Worm (Caenorhabditis elegans) whole organism, L1 larva: ENCODE results near the gene ncr-2.

ENCODE experiments used
- C04F5.9 ChIP-seq: sonication (generic microtip); optimal IDR thresholded peaks from 2 replicates; lab custom pipeline; 2016; ENCODE audit warnings: missing genetic modification characterization, missing compliant biosample characterization
- C16A3.4 ChIP-seq: fragments of 150-350 bp; optimal IDR thresholded peaks from 2 replicates; lab custom pipeline; 2014; ENCODE audit warnings: missing biosample characterization, missing genetic modification characterization
- F16B12.6 ChIP-seq: fragments of 150-350 bp; optimal IDR thresholded peaks from 2 replicates; lab custom pipeline; 2014; ENCODE audit warnings: missing biosample characterization, missing genetic modification characterization
- alr-1 ChIP-seq: fragments of 200-800 bp; sonication (Bioruptor generic); optimal IDR thresholded peaks from 2 replicates; lab custom pipeline; 2018; ENCODE audit warnings: borderline replicate concordance, mild to moderate bottlenecking, missing genetic modification characterization, missing compliant biosample characterization
- ceh-63 ChIP-seq: fragments of 200-800 bp; sonication (Bioruptor generic); optimal IDR thresholded peaks from 2 replicates; lab custom pipeline; 2018; ENCODE audit warnings: mild to moderate bottlenecking, missing genetic modification characterization, missing compliant biosample characterization
- ceh-88 ChIP-seq: fragments of 200-800 bp; sonication (Bioruptor generic); IDR thresholded peaks from 2 replicates; pipeline ENCODE4 v1.3.6; 2022; ENCODE audit warnings: missing genetic modification characterization, missing compliant biosample characterization
- dpl-1 ChIP-seq, 3 experiments: fragments of 150-350 bp in 2 of 3; sonication (generic microtip) in 1 of 3; optimal IDR thresholded peaks; 2 replicates each; lab custom pipeline; 2014 to 2017; ENCODE audit warnings: missing biosample characterization in 3 of 3, missing genetic modification characterization in 3 of 3, missing genetic modification reagents in 3 of 3
- dsc-1 ChIP-seq: sonication (generic microtip); optimal IDR thresholded peaks from 2 replicates; lab custom pipeline; 2016; ENCODE audit warnings: mild to moderate bottlenecking, missing genetic modification characterization, missing compliant biosample characterization
- efl-3 ChIP-seq: fragments of 200-800 bp; sonication (Bioruptor generic); optimal IDR thresholded peaks from 2 replicates; lab custom pipeline; 2018; ENCODE audit warnings: mild to moderate bottlenecking, missing genetic modification characterization, missing compliant biosample characterization
- elt-2 ChIP-seq: sonication (generic microtip); optimal IDR thresholded peaks from 2 replicates; lab custom pipeline; 2016; ENCODE audit warnings: missing genetic modification characterization, mild to moderate bottlenecking, inconsistent platforms, missing compliant biosample characterization, missing genetic modification reagents
- elt-3 ChIP-seq, 6 experiments: fragments of 150-350 bp in 1 of 6; sonication (generic microtip); optimal IDR thresholded peaks; 2 replicates each; lab custom pipeline; 2017 to 2018; ENCODE audit warnings: missing biosample characterization in 6 of 6, missing genetic modification characterization in 6 of 6, inconsistent platforms in 1 of 6
- fkh-4 ChIP-seq: sonication (generic microtip); optimal IDR thresholded peaks from 2 replicates; lab custom pipeline; 2016; ENCODE audit warnings: missing compliant biosample characterization, missing genetic modification characterization, borderline replicate concordance
- fkh-8 ChIP-seq: sonication (generic microtip); optimal IDR thresholded peaks from 2 replicates; lab custom pipeline; 2016; ENCODE audit warnings: mild to moderate bottlenecking, missing genetic modification characterization, missing compliant biosample characterization
- fos-1 ChIP-seq: fragments of 150-350 bp; optimal IDR thresholded peaks from 2 replicates; lab custom pipeline; 2014; ENCODE audit warnings: missing biosample characterization, missing genetic modification characterization
- hlh-4 ChIP-seq: sonication (generic microtip); optimal IDR thresholded peaks from 2 replicates; lab custom pipeline; 2016; ENCODE audit warnings: mild to moderate bottlenecking, missing genetic modification characterization, missing compliant biosample characterization
- hpl-2 ChIP-seq: fragments of 150-350 bp; optimal IDR thresholded peaks from 2 replicates; lab custom pipeline; 2014; ENCODE audit warnings: missing biosample characterization, missing genetic modification reagents, missing genetic modification characterization
- isw-1 ChIP-seq: fragments of 200-800 bp; sonication (Bioruptor generic); IDR thresholded peaks from 2 replicates; pipeline ENCODE4 v1.3.6; 2022; ENCODE audit warnings: missing genetic modification characterization, missing compliant biosample characterization
- lin-14 ChIP-seq: fragments of 200-800 bp; sonication (Bioruptor generic); optimal IDR thresholded peaks from 2 replicates; lab custom pipeline; 2018; ENCODE audit warnings: mild to moderate bottlenecking, missing genetic modification characterization, moderate library complexity, missing compliant biosample characterization
- lin-39 ChIP-seq: fragments of 150-350 bp; optimal IDR thresholded peaks from 2 replicates; lab custom pipeline; 2014; ENCODE audit warnings: missing biosample characterization, missing genetic modification reagents, missing genetic modification characterization
- lsy-2 ChIP-seq, 2 experiments: fragments of 150-350 bp; optimal IDR thresholded peaks; 2 replicates each; lab custom pipeline; 2014; ENCODE audit warnings: missing biosample characterization in 2 of 2, missing genetic modification characterization in 2 of 2
- mab-9 ChIP-seq: fragments of 200-800 bp; sonication (Bioruptor generic); IDR thresholded peaks from 2 replicates; pipeline ENCODE4 v1.3.6; 2022; ENCODE audit warnings: missing genetic modification reagents, missing genetic modification characterization, missing compliant biosample characterization
- mdl-1 ChIP-seq, 2 experiments: fragments of 150-350 bp; optimal IDR thresholded peaks; 2 replicates each; lab custom pipeline; 2014 to 2017; ENCODE audit warnings: missing biosample characterization in 2 of 2, missing genetic modification characterization in 2 of 2, inconsistent platforms in 1 of 2
- nhr-11 ChIP-seq: fragments of 150-350 bp; optimal IDR thresholded peaks from 2 replicates; lab custom pipeline; 2014; ENCODE audit warnings: missing biosample characterization, missing genetic modification characterization
- nhr-12 ChIP-seq: sonication (generic microtip); optimal IDR thresholded peaks from 2 replicates; lab custom pipeline; 2017; ENCODE audit warnings: missing biosample characterization, missing genetic modification characterization
- nhr-237 ChIP-seq: fragments of 150-350 bp; optimal IDR thresholded peaks from 2 replicates; lab custom pipeline; 2014; ENCODE audit warnings: missing biosample characterization, missing genetic modification characterization
- nhr-28 ChIP-seq: fragments of 150-350 bp; optimal IDR thresholded peaks from 2 replicates; lab custom pipeline; 2014; ENCODE audit warnings: missing biosample characterization, missing genetic modification characterization
- nhr-76 ChIP-seq: sonication (generic microtip); optimal IDR thresholded peaks from 2 replicates; lab custom pipeline; 2017; ENCODE audit warnings: missing biosample characterization, missing genetic modification characterization
- nhr-77 ChIP-seq: fragments of 150-350 bp; optimal IDR thresholded peaks from 2 replicates; lab custom pipeline; 2014; ENCODE audit warnings: missing biosample characterization, missing genetic modification characterization
- nhr-85 ChIP-seq: sonication (generic microtip); peaks from one replicate; lab custom pipeline; 2016; ENCODE audit warnings: missing genetic modification characterization, inconsistent platforms, missing compliant biosample characterization
- nhr-90 ChIP-seq: sonication (generic microtip); optimal IDR thresholded peaks from 2 replicates; lab custom pipeline; 2016; ENCODE audit warnings: mild to moderate bottlenecking, missing genetic modification characterization, missing compliant biosample characterization; ENCODE audit not compliant: poor library complexity
- pag-3 ChIP-seq: sonication (generic microtip); optimal IDR thresholded peaks from 2 replicates; lab custom pipeline; 2017; ENCODE audit warnings: missing genetic modification characterization, mild to moderate bottlenecking, missing compliant biosample characterization, antibody characterized with exemption, borderline replicate concordance; ENCODE audit not compliant: insufficient read depth
- pax-3 ChIP-seq: fragments of 200-800 bp; sonication (Bioruptor generic); optimal IDR thresholded peaks from 2 replicates; lab custom pipeline; 2018; ENCODE audit warnings: mild to moderate bottlenecking, missing genetic modification characterization, moderate library complexity, missing compliant biosample characterization
- rnt-1 ChIP-seq: sonication (generic microtip); optimal IDR thresholded peaks from 2 replicates; lab custom pipeline; 2016; ENCODE audit warnings: mild to moderate bottlenecking, missing genetic modification characterization, moderate library complexity, missing compliant biosample characterization
- skn-1 ChIP-seq: fragments of 150-350 bp; optimal IDR thresholded peaks from 2 replicates; lab custom pipeline; 2014; ENCODE audit warnings: missing biosample characterization, missing genetic modification characterization
- snu-23 ChIP-seq: sonication (generic microtip); optimal IDR thresholded peaks from 2 replicates; lab custom pipeline; 2016; ENCODE audit warnings: missing genetic modification characterization, missing compliant biosample characterization
- sptf-1 ChIP-seq: fragments of 150-350 bp; optimal IDR thresholded peaks from 2 replicates; lab custom pipeline; 2014; ENCODE audit warnings: missing biosample characterization, missing genetic modification characterization
- swsn-7 ChIP-seq: sonication (generic microtip); optimal IDR thresholded peaks from 2 replicates; lab custom pipeline; 2016; ENCODE audit warnings: missing genetic modification characterization, missing compliant biosample characterization
- tbx-2 ChIP-seq: sonication (generic microtip); optimal IDR thresholded peaks from 2 replicates; lab custom pipeline; 2016; ENCODE audit warnings: missing genetic modification characterization, missing compliant biosample characterization
- unc-130 ChIP-seq: fragments of 150-350 bp; optimal IDR thresholded peaks from 2 replicates; lab custom pipeline; 2017; ENCODE audit warnings: missing biosample characterization, missing genetic modification characterization, inconsistent platforms
- unc-30 ChIP-seq: sonication (generic microtip); optimal IDR thresholded peaks from 2 replicates; lab custom pipeline; 2017; ENCODE audit warnings: missing biosample characterization, missing genetic modification characterization
- vab-15 ChIP-seq: sonication (generic microtip); optimal IDR thresholded peaks from 2 replicates; lab custom pipeline; 2017; ENCODE audit warnings: missing genotype, mild to moderate bottlenecking, missing genetic modification characterization, missing compliant biosample characterization
- xbp-1 ChIP-seq: sonication (generic microtip); optimal IDR thresholded peaks from 2 replicates; lab custom pipeline; 2016; ENCODE audit warnings: missing genetic modification characterization, missing compliant biosample characterization
- zag-1 ChIP-seq: fragments of 150-350 bp; optimal IDR thresholded peaks from 2 replicates; lab custom pipeline; 2014; ENCODE audit warnings: missing biosample characterization, missing genetic modification characterization
- zip-4 ChIP-seq: fragments of 200-800 bp; sonication (Bioruptor generic); optimal IDR thresholded peaks from 2 replicates; lab custom pipeline; 2018; ENCODE audit warnings: mild to moderate bottlenecking, missing genetic modification characterization, moderate library complexity, missing compliant biosample characterization
- ztf-4 ChIP-seq: fragments of 150-350 bp; optimal IDR thresholded peaks from 2 replicates; lab custom pipeline; 2014; ENCODE audit warnings: missing biosample characterization, missing genetic modification characterization

ncr-2 gene

DNA sequence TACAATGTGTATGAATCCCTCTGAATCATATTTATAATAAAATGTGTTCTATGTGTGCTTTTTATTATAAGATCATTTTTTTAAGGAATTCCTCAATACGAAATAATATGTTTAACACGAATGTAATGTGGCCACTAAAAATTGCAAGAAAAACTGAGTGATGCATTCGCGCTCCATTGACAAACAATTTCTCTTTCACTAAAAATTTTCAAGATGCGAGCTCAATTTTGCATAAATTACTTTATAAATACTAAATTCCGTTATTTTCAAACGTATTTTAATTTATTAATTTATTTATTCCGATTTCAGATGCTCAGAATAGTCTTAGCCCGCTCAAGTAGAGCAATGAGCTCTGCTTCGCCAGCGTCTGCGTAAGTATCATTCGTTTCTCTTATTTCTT, 7.6 kb downstream of the ncr-2 start, which contains the start of gene mrps-9 (continued):
- TF ChIP-seq nhr-11 (tag; lab: Kevin White, UChicago) (no peak), dpl-1 (GFP tag; optimal IDR thresholded peaks at IDR 0.05; lab: Kevin White, UChicago) (peak; percentile 11 to 64 (median 37)), fkh-8 (tag; lab: Kevin White, UChicago) (no peak), nhr-28 (no peak), nhr-76 (tag; lab: Kevin White, UChicago) (no peak), zip-4 (GFP tag; lab: Kevin White, UChicago) (no peak), hpl-2 (GFP tag; lab: Kevin White, UChicago) (no peak), unc-30 (no peak), C04F5.9 (tag; lab: Kevin White, UChicago) (no peak), xbp-1 (tag; lab: Kevin White, UChicago) (peak; percentile 9), snu-23 (GFP tag; lab: Kevin White, UChicago) (peak; percentile 30), lin-14 (peak; percentile 38), lin-39 (tag; lab: Kevin White, UChicago) (no peak), sptf-1 (tag; lab: Kevin White, UChicago) (no peak), nhr-237 (tag; lab: Kevin White, UChicago) (no peak), elt-2 (tag; lab: Kevin White, UChicago) (no peak), zag-1 (tag; lab: Kevin White, UChicago) (no peak), ceh-88 (GFP tag; lab: Robert Waterston, UW) (no peak), dsc-1 (tag; lab: Kevin White, UChicago) (no peak), fkh-4 (tag; lab: Kevin White, UChicago) (no peak), hlh-4 (tag; lab: Kevin White, UChicago) (no peak), ceh-63 (GFP tag; lab: Kevin White, UChicago) (no peak), mab-9 (GFP tag; lab: Robert Waterston, UW) (no peak), pag-3 (tag; lab: Kevin White, UChicago) (no peak), unc-130 (tag; lab: Kevin White, UChicago) (no peak), isw-1 (no peak), nhr-90 (no peak), tbx-2 (tag; lab: Kevin White, UChicago) (no peak), skn-1 (tag; lab: Kevin White, UChicago) (no peak), F16B12.6 (tag; lab: Kevin White, UChicago) (no peak), vab-15 (tag; lab: Kevin White, UChicago) (no peak), pax-3 (tag; lab: Kevin White, UChicago) (no peak), C16A3.4 (tag; lab: Kevin White, UChicago) (no peak), lsy-2 (tag; optimal IDR thresholded peaks at IDR 0.05; lab: Kevin White, UChicago) (peak in 1 of 2 experiments; percentile 60), swsn-7 (peak; percentile 15), nhr-85 (tag; lab: Kevin White, UChicago) (no peak), efl-3 (GFP tag; lab: Kevin White, UChicago) (no peak), rnt-1 (tag; lab: Kevin White, UChicago) (peak; percentile 26), alr-1 (tag; lab: Kevin White, UChicago) (no peak), nhr-77 (tag; lab: Kevin White, UChicago) (no peak), mdl-1 (tag; optimal IDR thresholded peaks at IDR 0.05; lab: Kevin White, UChicago) (no peak), nhr-12 (tag; lab: Kevin White, UChicago) (no peak), elt-3 (tag; optimal IDR thresholded peaks at IDR 0.05; lab: Kevin White, UChicago) (no peak), fos-1 (tag; lab: Kevin White, UChicago) (no peak), ztf-4 (tag; lab: Kevin White, UChicago) (no peak)
